Fruit fly (Drosophila melanogaster) whole organism, pupa: Measurements from ENCODE around the gene SMC3.

Experiments used
- CG12605 ChIP-seq: fragments of 200-800 bp; sonication (Bioruptor generic); IDR thresholded peaks from 2 replicates; pipeline ENCODE4 v1.3.6; 2022; ENCODE audit warnings: missing biosample characterization, missing genetic modification characterization
- CG13204 ChIP-seq: fragments of 200-800 bp; sonication (Bioruptor generic); optimal IDR thresholded peaks from 2 replicates; lab custom pipeline; 2018; ENCODE audit warnings: missing biosample characterization, mild to moderate bottlenecking, missing genetic modification characterization, moderate library complexity
- CG4496 ChIP-seq: fragments of 200-800 bp; sonication (Bioruptor generic); IDR thresholded peaks from 3 replicates; pipeline ENCODE4 v1.3.6; 2022; ENCODE audit warnings: missing biosample characterization, missing genetic modification characterization
- CG8159 ChIP-seq: fragments of 200-800 bp; sonication (Bioruptor generic); optimal IDR thresholded peaks from 3 replicates; lab custom pipeline; 2018; ENCODE audit warnings: missing biosample characterization, mild to moderate bottlenecking, missing genetic modification characterization, moderate library complexity
- D1 ChIP-seq: fragments of 200-800 bp; sonication (Bioruptor generic); optimal IDR thresholded peaks from 2 replicates; lab custom pipeline; 2018; ENCODE audit warnings: missing biosample characterization, mild to moderate bottlenecking, missing genetic modification characterization, moderate library complexity
- EcR ChIP-seq: fragments of 200-800 bp; sonication (Bioruptor generic); optimal IDR thresholded peaks from 3 replicates; lab custom pipeline; 2019; ENCODE audit warnings: missing biosample characterization, missing genetic modification characterization, mild to moderate bottlenecking, moderate library complexity, missing genetic modification reagents
- Pif1B ChIP-seq: fragments of 200-800 bp; sonication (Bioruptor generic); optimal IDR thresholded peaks from 3 replicates; lab custom pipeline; 2016; ENCODE audit warnings: missing biosample characterization, missing genetic modification characterization
- gl ChIP-seq: fragments of 200-800 bp; sonication (Bioruptor generic); optimal IDR thresholded peaks from 2 replicates; lab custom pipeline; 2018; ENCODE audit warnings: missing biosample characterization, mild to moderate bottlenecking, missing genetic modification characterization

- TF ChIP-seq CG13204 (GFP tag; lab: Kevin White, UChicago) (peak; percentile 61), CG12605 (GFP tag; lab: Robert Waterston, UW) (no peak; the same call in 1 of the 2 replicates), EcR (GFP tag; lab: Kevin White, UChicago) (peak; percentile 10), D1 (tag; lab: Kevin White, UChicago) (peak; percentile 12), CG4496 (GFP tag; lab: Robert Waterston, UW) (peak; percentile 59; the same call in 1 of the 3 replicates), CG8159 (tag; lab: Kevin White, UChicago) (no peak), Pif1B (peak; percentile 9), gl (no peak)
Observed at dm6 chrX:16559514-16560510, 33.4 kb downstream of the SMC3 start, which contains the start of gene Pp2B-14D.
